Fruit fly (Drosophila melanogaster): ENCODE results near the gene puc.

DNA sequence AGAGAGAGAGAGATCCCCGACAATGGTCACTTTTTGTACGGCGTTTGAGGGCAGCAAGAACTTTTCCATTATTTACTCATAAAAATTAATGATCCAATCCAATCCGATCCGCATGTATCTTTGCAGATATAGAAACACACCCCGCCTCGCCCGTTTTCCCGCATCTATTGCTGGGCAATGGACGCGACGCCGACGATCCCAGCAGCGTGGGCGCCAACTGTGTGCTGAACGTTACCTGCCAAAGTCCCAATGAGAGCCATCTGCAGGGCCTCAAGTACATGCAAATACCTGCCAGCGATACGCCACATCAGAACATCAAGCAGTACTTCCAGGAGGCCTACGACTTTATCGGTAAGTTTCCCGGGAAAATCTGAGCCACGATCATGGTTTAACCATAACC lies 5.8 kb downstream of the puc start:
- TF ChIP-seq CTCF (optimal IDR thresholded peaks at IDR 0.05) = no peak
- TF ChIP-seq CG8478 (optimal IDR thresholded peaks at IDR 0.05) = no peak
